Fruit fly (Drosophila melanogaster) whole organism, wandering third instar larva: ENCODE data around the gene CG33124.

Source experiments
- Abd-B ChIP-seq: fragments of >200 bp; optimal IDR thresholded peaks from 2 replicates; lab custom pipeline; 2017; ENCODE audit warnings: missing biosample characterization, missing genetic modification characterization
- CG32264 ChIP-seq: fragments of 200-800 bp; sonication (Bioruptor generic); optimal IDR thresholded peaks from 2 replicates; lab custom pipeline; 2016; ENCODE audit warnings: missing biosample characterization, missing genetic modification characterization
- CG9705 ChIP-seq: fragments of 200-800 bp; sonication (Bioruptor generic); optimal IDR thresholded peaks from 2 replicates; lab custom pipeline; 2018; ENCODE audit warnings: missing biosample characterization, mild to moderate bottlenecking, missing genetic modification characterization
- CrebA ChIP-seq: fragments of 200-800 bp; sonication (Bioruptor generic); optimal IDR thresholded peaks from 2 replicates; lab custom pipeline; 2016; ENCODE audit warnings: missing biosample characterization, mild to moderate bottlenecking, missing genetic modification characterization, borderline replicate concordance
- Dfd ChIP-seq: fragments of >200 bp; optimal IDR thresholded peaks from 2 replicates; lab custom pipeline; 2017; ENCODE audit warnings: missing biosample characterization, missing genetic modification characterization
- Dif ChIP-seq: fragments of 200-275, 200-300 bp; sonication (Bioruptor generic); optimal IDR thresholded peaks from 2 replicates; lab custom pipeline; 2018; ENCODE audit warnings: missing biosample characterization, missing genetic modification characterization; ENCODE audit not compliant: partially characterized antibody
- GATAd ChIP-seq: sonication (Bioruptor generic); optimal IDR thresholded peaks from 2 replicates; lab custom pipeline; 2016; ENCODE audit warnings: missing biosample characterization, missing genetic modification characterization
- HLH106 ChIP-seq: fragments of 200-800 bp; optimal IDR thresholded peaks from 3 replicates; lab custom pipeline; 2019; ENCODE audit warnings: missing biosample characterization, mild to moderate bottlenecking, missing genetic modification characterization, moderate library complexity
- Hnf4 ChIP-seq: fragments of 200-800 bp; sonication (Bioruptor generic); optimal IDR thresholded peaks from 2 replicates; lab custom pipeline; 2016; ENCODE audit warnings: missing biosample characterization, mild to moderate bottlenecking, missing genetic modification characterization
- Hr78 ChIP-seq: fragments of >200 bp; optimal IDR thresholded peaks from 2 replicates; lab custom pipeline; 2017; ENCODE audit warnings: missing biosample characterization, missing genetic modification characterization
- Hr83 ChIP-seq: fragments of 200-300 bp; sonication (Bioruptor generic); optimal IDR thresholded peaks from 2 replicates; lab custom pipeline; 2016; ENCODE audit warnings: missing biosample characterization, mild to moderate bottlenecking, missing genetic modification characterization, moderate library complexity; ENCODE audit not compliant: poor library complexity, severe bottlenecking
- Jra ChIP-seq: sonication (Bioruptor generic); optimal IDR thresholded peaks from 2 replicates; lab custom pipeline; 2016; ENCODE audit warnings: missing biosample characterization, missing genetic modification characterization
- Mio ChIP-seq: sonication (Bioruptor generic); optimal IDR thresholded peaks from 2 replicates; lab custom pipeline; 2016; ENCODE audit warnings: missing biosample characterization, missing genetic modification characterization
- Myc ChIP-seq: fragments of >200 bp; optimal IDR thresholded peaks from 2 replicates; lab custom pipeline; 2017
- N ChIP-seq: fragments of >200 bp; optimal IDR thresholded peaks from 2 replicates; lab custom pipeline; 2018; ENCODE audit warnings: missing biosample characterization, missing external identifiers, missing genetic modification characterization
- OdsH ChIP-seq: fragments of 200-800 bp; sonication (Bioruptor generic); optimal IDR thresholded peaks from 2 replicates; lab custom pipeline; 2016; ENCODE audit warnings: missing biosample characterization, mild to moderate bottlenecking, missing genetic modification characterization
- Rel ChIP-seq, 2 experiments: fragments of 200-800 bp; sonication (Bioruptor generic) in 1 of 2; optimal IDR thresholded peaks; 2 replicates in 1 of 2; 3 replicates in 1 of 2; lab custom pipeline; 2016 to 2019; ENCODE audit warnings: mild to moderate bottlenecking in 2 of 2, missing biosample characterization in 2 of 2, missing genetic modification characterization in 2 of 2, moderate library complexity in 1 of 2
- Sp1 ChIP-seq: fragments of 200-800 bp; sonication (Bioruptor generic); optimal IDR thresholded peaks from 3 replicates; lab custom pipeline; 2019; ENCODE audit warnings: missing biosample characterization, mild to moderate bottlenecking, missing genetic modification characterization, moderate library complexity
- Vsx2 ChIP-seq: fragments of 200-300, 225-300 bp; sonication (Bioruptor generic); optimal IDR thresholded peaks from 2 replicates; lab custom pipeline; 2018; ENCODE audit warnings: missing biosample characterization, missing genetic modification characterization; ENCODE audit not compliant: partially characterized antibody
- br ChIP-seq: fragments of 200-800 bp; sonication (Bioruptor generic); optimal IDR thresholded peaks from 2 replicates; lab custom pipeline; 2016; ENCODE audit warnings: missing biosample characterization, missing genetic modification characterization
- brk ChIP-seq: fragments of 200-800 bp; sonication (Bioruptor generic); optimal IDR thresholded peaks from 2 replicates; lab custom pipeline; 2016; ENCODE audit warnings: missing biosample characterization, mild to moderate bottlenecking, missing genetic modification characterization
- dl ChIP-seq, 2 experiments: fragments of 175-275, 200-275 bp in 1 of 2; fragments of 200-275 bp in 1 of 2; sonication (Bioruptor generic); optimal IDR thresholded peaks; lab custom pipeline; 2018; ENCODE audit warnings: mild to moderate bottlenecking in 2 of 2, missing biosample characterization in 2 of 2, missing genetic modification characterization in 2 of 2, moderate library complexity in 2 of 2; ENCODE audit not compliant: partially characterized antibody in 2 of 2, insufficient read depth in 1 of 2
- dmrt93B ChIP-seq: fragments of 200-800 bp; sonication (Bioruptor generic); optimal IDR thresholded peaks from 2 replicates; lab custom pipeline; 2018; ENCODE audit warnings: missing biosample characterization, mild to moderate bottlenecking, missing genetic modification characterization
- dsf ChIP-seq: sonication (Bioruptor generic); optimal IDR thresholded peaks from 2 replicates; lab custom pipeline; 2016; ENCODE audit warnings: missing biosample characterization, missing genetic modification characterization, borderline replicate concordance
- ey ChIP-seq: fragments of 200-800 bp; sonication (Bioruptor generic); optimal IDR thresholded peaks from 2 replicates; lab custom pipeline; 2016; ENCODE audit warnings: missing biosample characterization, missing genetic modification characterization
- foxo ChIP-seq, 2 experiments: fragments of 200-800 bp; sonication (Bioruptor generic); optimal IDR thresholded peaks; 2 replicates in 1 of 2; 3 replicates in 1 of 2; lab custom pipeline; 2016 to 2017; ENCODE audit warnings: missing biosample characterization in 2 of 2, missing genetic modification characterization in 2 of 2
- fru ChIP-seq: fragments of 200-800 bp; sonication (Bioruptor generic); optimal IDR thresholded peaks from 3 replicates; lab custom pipeline; 2016; ENCODE audit warnings: missing biosample characterization, mild to moderate bottlenecking, missing genetic modification characterization
- h ChIP-seq: fragments of 200-800 bp; sonication (Bioruptor generic); optimal IDR thresholded peaks from 3 replicates; lab custom pipeline; 2016; ENCODE audit warnings: missing biosample characterization, mild to moderate bottlenecking, missing genetic modification characterization
- jim ChIP-seq: fragments of 175-275, 200-325 bp; sonication (Bioruptor generic); optimal IDR thresholded peaks from 2 replicates; lab custom pipeline; 2016; ENCODE audit warnings: missing biosample characterization, mild to moderate bottlenecking, missing genetic modification characterization
- lola ChIP-seq: fragments of >200 bp; optimal IDR thresholded peaks from 2 replicates; lab custom pipeline; 2017; ENCODE audit warnings: missing biosample characterization, missing genetic modification characterization
- pan ChIP-seq: fragments of >200 bp; optimal IDR thresholded peaks from 2 replicates; lab custom pipeline; 2017
- psq ChIP-seq: fragments of 200-800 bp; sonication (Bioruptor generic); optimal IDR thresholded peaks from 3 replicates; lab custom pipeline; 2017; ENCODE audit warnings: missing biosample characterization, mild to moderate bottlenecking, missing genetic modification characterization, moderate library complexity
- rgr ChIP-seq: fragments of 200-800 bp; sonication (Bioruptor generic); optimal IDR thresholded peaks from 3 replicates; lab custom pipeline; 2016; ENCODE audit warnings: missing biosample characterization, mild to moderate bottlenecking, missing genetic modification characterization
- sage ChIP-seq: fragments of 200-800 bp; sonication (Bioruptor generic); optimal IDR thresholded peaks from 2 replicates; lab custom pipeline; 2016; ENCODE audit warnings: missing biosample characterization, mild to moderate bottlenecking, missing genetic modification characterization
- sv ChIP-seq: fragments of 200-800 bp; sonication (Bioruptor generic); optimal IDR thresholded peaks from 3 replicates; lab custom pipeline; 2016; ENCODE audit warnings: missing biosample characterization, missing genetic modification characterization
- tai ChIP-seq: sonication (Bioruptor generic); optimal IDR thresholded peaks from 2 replicates; lab custom pipeline; 2016; ENCODE audit warnings: missing biosample characterization, missing genetic modification characterization
- usp ChIP-seq: fragments of >200 bp; optimal IDR thresholded peaks from 2 replicates; lab custom pipeline; 2017; ENCODE audit warnings: missing biosample characterization, missing genetic modification characterization
- woc ChIP-seq: sonication (Bioruptor generic); optimal IDR thresholded peaks from 2 replicates; lab custom pipeline; 2016; ENCODE audit warnings: missing biosample characterization, mild to moderate bottlenecking, missing genetic modification characterization

Gene CG33124

DNA sequence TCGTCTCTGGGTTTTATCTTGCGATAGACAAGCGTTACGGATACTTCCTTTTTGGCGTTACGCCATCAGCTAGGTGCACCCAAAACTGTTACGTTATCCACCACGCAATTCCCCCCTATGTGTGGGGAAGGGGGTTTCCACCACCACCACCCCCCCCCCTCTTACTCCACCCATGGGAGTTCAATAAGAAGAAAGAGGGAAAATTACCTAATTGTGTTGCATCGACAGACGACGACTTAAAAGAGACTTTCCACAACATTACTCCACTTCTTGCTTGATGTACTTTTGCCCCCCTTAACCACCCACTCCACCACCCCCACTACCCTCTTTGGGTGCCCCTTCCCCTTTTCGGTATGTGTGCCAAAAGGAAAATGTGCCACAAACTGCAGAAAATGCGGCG lies 35.7 kb downstream of the CG33124 start:
- TF ChIP-seq Dfd (peak; percentile 59), OdsH (GFP tag; lab: Kevin White, UChicago) (no peak)

DNA sequence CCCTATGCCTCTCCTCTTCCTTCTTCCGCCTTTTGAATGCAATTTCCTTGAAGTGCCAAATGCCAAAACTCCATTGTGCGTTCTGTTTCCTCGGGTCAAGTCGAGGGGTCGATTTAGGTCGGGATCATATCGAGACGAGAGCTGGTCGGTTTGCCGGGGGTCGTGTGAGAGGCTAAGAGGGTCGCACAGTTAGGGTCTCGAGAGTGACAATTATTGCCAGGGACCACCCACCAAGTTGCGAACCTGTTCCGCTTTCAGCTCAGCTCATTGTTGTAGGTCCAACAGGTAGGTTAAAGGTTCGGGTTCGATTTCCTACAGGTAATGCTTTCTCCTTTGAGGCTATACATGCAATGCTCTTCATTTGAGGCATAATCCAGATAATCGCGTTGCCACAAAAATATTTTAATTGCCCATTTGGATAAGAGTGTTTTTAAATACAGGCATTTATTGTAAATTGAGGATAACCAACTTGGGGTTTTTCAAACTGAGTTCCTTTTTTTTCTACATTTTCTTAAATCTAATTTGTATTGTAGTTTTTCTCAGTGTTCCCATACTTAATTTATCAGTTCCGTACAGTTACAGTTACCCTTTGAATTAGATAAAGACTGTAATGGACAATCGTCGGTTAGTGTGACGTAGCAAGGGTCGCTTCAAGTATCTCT lies 36.3 kb downstream of the CG33124 start:
- TF ChIP-seq Dif (GFP tag; lab: Kevin White, UChicago) (no peak), pan (lab: Kevin White, UChicago) (no peak), Rel (GFP tag; optimal IDR thresholded peaks at IDR 0.05; lab: Kevin White, UChicago) (no peak), Rel (tag; optimal IDR thresholded peaks at IDR 0.05; lab: Kevin White, UChicago) (no peak), rgr (GFP tag; lab: Kevin White, UChicago) (no peak), psq (no peak), N (GFP tag; lab: Kevin White, UChicago) (no peak), jim (GFP tag; lab: Kevin White, UChicago) (no peak), Myc (lab: Kevin White, UChicago) (no peak), Vsx2 (GFP tag; lab: Kevin White, UChicago) (no peak)

- TF ChIP-seq usp, result no peak
- no peak for TF ChIP-seq Jra
- TF ChIP-seq Vsx2 (GFP tag; lab: Kevin White, UChicago), result no peak
- no peak for TF ChIP-seq CG9705 (GFP tag; lab: Kevin White, UChicago)
- no peak for TF ChIP-seq fru (GFP tag; lab: Kevin White, UChicago)
- TF ChIP-seq N (GFP tag; lab: Kevin White, UChicago), result no peak
- no peak for TF ChIP-seq jim (GFP tag; lab: Kevin White, UChicago)
- TF ChIP-seq Dfd, result no peak
- TF ChIP-seq Myc (lab: Kevin White, UChicago), result no peak
- peak; percentile 69 for TF ChIP-seq psq
- TF ChIP-seq br (GFP tag; lab: Kevin White, UChicago), result no peak
- TF ChIP-seq rgr (GFP tag; lab: Kevin White, UChicago), result no peak
- peak; percentile 52 for TF ChIP-seq Sp1 (GFP tag; lab: Kevin White, UChicago)
- TF ChIP-seq sv, result no peak
- TF ChIP-seq Hnf4, result no peak
- no peak for TF ChIP-seq Hr83
- TF ChIP-seq OdsH (GFP tag; lab: Kevin White, UChicago), result peak; percentile 31
- TF ChIP-seq dmrt93B (GFP tag; lab: Kevin White, UChicago), result no peak
- TF ChIP-seq dl (GFP tag; optimal IDR thresholded peaks at IDR 0.05; lab: Kevin White, UChicago; ENCODE audit: insufficient read depth in 1 of 2, partially characterized antibody in 2 of 2), result no peak
- peak in 1 of 2 experiments; percentile 11 for TF ChIP-seq foxo (GFP tag; optimal IDR thresholded peaks at IDR 0.05; lab: Kevin White, UChicago)
- peak; percentile 25 for TF ChIP-seq HLH106 (tag; lab: Kevin White, UChicago)
- TF ChIP-seq pan (lab: Kevin White, UChicago), result no peak
- TF ChIP-seq Hr78 (GFP tag; lab: Kevin White, UChicago), result no peak
- TF ChIP-seq sage (GFP tag; lab: Kevin White, UChicago), result no peak
- no peak for TF ChIP-seq lola
- TF ChIP-seq woc, result no peak
- TF ChIP-seq GATAd (GFP tag; lab: Kevin White, UChicago), result no peak
- no peak for TF ChIP-seq Dif (GFP tag; lab: Kevin White, UChicago)
- peak; percentile 68 for TF ChIP-seq brk (GFP tag; lab: Kevin White, UChicago)
- no peak for TF ChIP-seq Rel (GFP tag; optimal IDR thresholded peaks at IDR 0.05; lab: Kevin White, UChicago)
- TF ChIP-seq Rel (tag; optimal IDR thresholded peaks at IDR 0.05; lab: Kevin White, UChicago), result peak; percentile 76
- TF ChIP-seq tai (GFP tag; lab: Kevin White, UChicago), result no peak
- no peak for TF ChIP-seq Mio (GFP tag; lab: Kevin White, UChicago)
- no peak for TF ChIP-seq dsf (GFP tag; lab: Kevin White, UChicago)
- no peak for TF ChIP-seq CG32264 (GFP tag; lab: Kevin White, UChicago)
- peak; percentile 60 for TF ChIP-seq CrebA
- TF ChIP-seq h (GFP tag; lab: Kevin White, UChicago), result peak; percentile 54
- TF ChIP-seq Abd-B (GFP tag; lab: Kevin White, UChicago), result no peak
- TF ChIP-seq ey (GFP tag; lab: Kevin White, UChicago), result no peak
Measured at dm6 chr2L:2171366-2172078, 37.4 kb downstream of the CG33124 start.
